Worm (Caenorhabditis elegans) whole organism, young adult: ENCODE data around the gene pot-1.

Experiments used
- fkh-3 ChIP-seq: sonication (generic microtip); optimal IDR thresholded peaks from 2 replicates; lab custom pipeline; 2016; ENCODE audit warnings: mild to moderate bottlenecking, missing genetic modification characterization, missing compliant biosample characterization
- gei-17 ChIP-seq: fragments of 200-800 bp; sonication (Bioruptor generic); optimal IDR thresholded peaks from 2 replicates; lab custom pipeline; 2018; ENCODE audit warnings: mild to moderate bottlenecking, missing genetic modification characterization, missing compliant biosample characterization
- let-526 ChIP-seq: fragments of 200-800 bp; sonication (Bioruptor generic); IDR thresholded peaks from 2 replicates; pipeline ENCODE4 v1.3.6; 2022; ENCODE audit warnings: missing genetic modification reagents, missing genetic modification characterization, missing compliant biosample characterization
- let-607 ChIP-seq, 2 experiments: fragments of 200-800 bp in 1 of 2; sonication (Bioruptor generic) in 1 of 2; sonication (generic microtip) in 1 of 2; optimal IDR thresholded peaks; 2 replicates each; lab custom pipeline; 2016 to 2018; ENCODE audit warnings: mild to moderate bottlenecking in 2 of 2, missing compliant biosample characterization in 2 of 2, missing genetic modification characterization in 2 of 2, moderate library complexity in 2 of 2, missing genotype in 1 of 2
- lin-26 ChIP-seq: fragments of 200-800 bp; sonication (Bioruptor generic); IDR thresholded peaks from 2 replicates; pipeline ENCODE4 v1.3.6; 2022; ENCODE audit warnings: missing genetic modification reagents, missing genetic modification characterization, missing compliant biosample characterization
- pha-4 ChIP-seq: fragments of 150-350 bp; sonication (generic microtip); optimal IDR thresholded peaks from 2 replicates; lab custom pipeline; 2014; ENCODE audit warnings: missing biosample characterization, missing genetic modification reagents, missing genetic modification characterization

DNA sequence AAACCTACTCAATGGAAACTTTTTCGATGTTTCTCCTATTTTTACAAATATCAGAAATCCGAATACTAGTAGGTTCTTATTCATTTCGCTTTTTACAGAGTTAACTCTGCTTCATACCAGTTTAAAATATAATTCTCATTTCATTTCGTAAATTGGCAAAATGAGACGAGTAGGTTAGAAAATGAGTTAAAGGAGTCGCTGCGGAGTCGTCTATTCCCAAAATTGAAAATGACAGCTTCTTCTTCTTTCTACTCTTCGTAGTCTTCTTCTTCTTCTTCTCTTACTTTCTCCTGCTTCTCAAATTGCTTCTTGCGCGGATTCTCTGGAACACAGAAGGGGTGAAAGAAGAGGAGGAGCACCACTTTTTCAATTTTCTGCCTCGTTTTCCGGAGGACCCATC, 11.3 kb upstream of the pot-1 start, which contains the start of gene glr-2:
- TF ChIP-seq lin-26 (GFP tag; lab: Robert Waterston, UW) (no peak), gei-17 (GFP tag; lab: Kevin White, UChicago) (no peak), fkh-3 (tag; lab: Kevin White, UChicago) (no peak), pha-4 (tag; lab: Kevin White, UChicago) (no peak), let-526 (GFP tag; lab: Robert Waterston, UW) (no peak), let-607 (tag; optimal IDR thresholded peaks at IDR 0.05; lab: Kevin White, UChicago) (no peak)
